Fruit fly (Drosophila melanogaster) whole organism, embryonic: ENCODE results near the gene mRpS7.
A peak's percentile ranks its signal among the peaks of the same experiment; 100 is the strongest.

Experiments
- Blimp-1 ChIP-seq: fragments of 200-800 bp; sonication (Bioruptor generic); optimal IDR thresholded peaks from 3 replicates; lab custom pipeline; 2018; ENCODE audit warnings: missing biosample characterization, missing genetic modification characterization, mild to moderate bottlenecking, moderate library complexity, missing genetic modification reagents
- CG10431 ChIP-seq: fragments of 200-800 bp; sonication (Bioruptor generic); optimal IDR thresholded peaks from 3 replicates; lab custom pipeline; 2018; ENCODE audit warnings: missing biosample characterization, mild to moderate bottlenecking, missing genetic modification characterization
- CG10565 ChIP-seq: fragments of 200-800 bp; sonication (Bioruptor generic); optimal IDR thresholded peaks from 3 replicates; lab custom pipeline; 2016; ENCODE audit warnings: missing biosample characterization, mild to moderate bottlenecking, missing genetic modification characterization
- CG10654 ChIP-seq: fragments of 200-800 bp; sonication (Bioruptor generic); optimal IDR thresholded peaks from 2 replicates; lab custom pipeline; 2016; ENCODE audit warnings: missing biosample characterization, missing genetic modification characterization
- CG10959 ChIP-seq: fragments of 200-800 bp; sonication (Bioruptor generic); IDR thresholded peaks from 2 replicates; pipeline ENCODE4 v1.3.6; 2022; ENCODE audit warnings: missing biosample characterization, missing genetic modification characterization
- CG12071 ChIP-seq: fragments of 200-800 bp; sonication (Bioruptor generic); optimal IDR thresholded peaks from 3 replicates; lab custom pipeline; 2018; ENCODE audit warnings: missing biosample characterization, mild to moderate bottlenecking, missing genetic modification characterization
- CG15269 ChIP-seq: fragments of 200-800 bp; sonication (Bioruptor generic); optimal IDR thresholded peaks from 2 replicates; lab custom pipeline; 2018; ENCODE audit warnings: missing biosample characterization, mild to moderate bottlenecking, missing genetic modification characterization, moderate library complexity
- CG17328 ChIP-seq: fragments of 200-800 bp; sonication (Bioruptor generic); IDR thresholded peaks from 2 replicates; pipeline ENCODE4 v1.3.6; 2022; ENCODE audit warnings: missing biosample characterization, missing genetic modification characterization
- CG17385 ChIP-seq: fragments of 200-800 bp; sonication (Bioruptor generic); optimal IDR thresholded peaks from 3 replicates; lab custom pipeline; 2018; ENCODE audit warnings: missing biosample characterization, mild to moderate bottlenecking, missing genetic modification characterization
- CG2712 ChIP-seq: fragments of 200-800 bp; optimal IDR thresholded peaks from 3 replicates; lab custom pipeline; 2019; ENCODE audit warnings: missing biosample characterization, mild to moderate bottlenecking, missing genetic modification characterization, moderate library complexity
- CG2889 ChIP-seq: fragments of 200-800 bp; sonication (Bioruptor generic); IDR thresholded peaks from 3 replicates; pipeline ENCODE4 v1.3.6; 2022; ENCODE audit warnings: missing biosample characterization, missing genetic modification characterization
- CG32532 ChIP-seq: fragments of 200-800 bp; sonication (Bioruptor generic); IDR thresholded peaks from 2 replicates; pipeline ENCODE4 v1.3.6; 2022; ENCODE audit warnings: missing biosample characterization, missing genetic modification characterization
- CG3407 ChIP-seq: fragments of 200-800 bp; sonication (Bioruptor generic); optimal IDR thresholded peaks from 2 replicates; lab custom pipeline; 2018; ENCODE audit warnings: missing biosample characterization, mild to moderate bottlenecking, missing genetic modification characterization
- CG34224 ChIP-seq: fragments of 200-800 bp; sonication (Bioruptor generic); IDR thresholded peaks from 3 replicates; pipeline ENCODE4 v1.3.6; 2022; ENCODE audit warnings: missing biosample characterization, missing genetic modification characterization; ENCODE audit not compliant: partially characterized antibody
- CG4854 ChIP-seq: fragments of 200-800 bp; sonication (Bioruptor generic); optimal IDR thresholded peaks from 2 replicates; lab custom pipeline; 2016; ENCODE audit warnings: missing biosample characterization, missing genetic modification characterization, inconsistent platforms
- CG6272 ChIP-seq: fragments of 200-800 bp; sonication (Bioruptor generic); IDR thresholded peaks from 2 replicates; pipeline ENCODE4 v1.3.6; 2022; ENCODE audit warnings: missing biosample characterization, missing genetic modification characterization
- CG8290 ChIP-seq, 3 experiments: fragments of 200-800 bp; sonication (Bioruptor generic); optimal IDR thresholded peaks; 2 replicates each; lab custom pipeline; 2016 to 2019; ENCODE audit warnings: missing biosample characterization in 3 of 3, missing genetic modification characterization in 3 of 3, mild to moderate bottlenecking in 2 of 3, moderate library complexity in 1 of 3
- CG8359 ChIP-seq: fragments of 200-800 bp; sonication (Bioruptor generic); optimal IDR thresholded peaks from 2 replicates; lab custom pipeline; 2017; ENCODE audit warnings: missing biosample characterization, mild to moderate bottlenecking, missing genetic modification characterization, borderline replicate concordance
- CG9215 ChIP-seq: fragments of 200-800 bp; sonication (Bioruptor generic); IDR thresholded peaks from 2 replicates; pipeline ENCODE4 v1.3.6; 2022; ENCODE audit warnings: missing biosample characterization, missing genetic modification characterization
- Dbx ChIP-seq: fragments of 200-800 bp; sonication (Bioruptor generic); IDR thresholded peaks from 3 replicates; pipeline ENCODE4 v1.3.6; 2022; ENCODE audit warnings: missing biosample characterization, missing genetic modification characterization
- Drgx ChIP-seq: fragments of 200-800 bp; sonication (Bioruptor generic); IDR thresholded peaks from 2 replicates; pipeline ENCODE4 v1.3.6; 2022; ENCODE audit warnings: missing biosample characterization, missing genetic modification characterization
- Elba2 ChIP-seq: fragments of 200-800 bp; sonication (Bioruptor generic); optimal IDR thresholded peaks from 3 replicates; lab custom pipeline; 2016; ENCODE audit warnings: missing biosample characterization, missing genetic modification characterization
- HHEX ChIP-seq: fragments of 200-800 bp; sonication (Bioruptor generic); optimal IDR thresholded peaks from 3 replicates; lab custom pipeline; 2017; ENCODE audit warnings: missing biosample characterization, mild to moderate bottlenecking, missing genetic modification characterization, missing genetic modification reagents
- HLH54F ChIP-seq: fragments of 200-800 bp; sonication (Bioruptor generic); optimal IDR thresholded peaks from 3 replicates; lab custom pipeline; 2016; ENCODE audit warnings: missing biosample characterization, missing genetic modification characterization
- HLHmδ ChIP-seq: fragments of 200-800 bp; sonication (Bioruptor generic); optimal IDR thresholded peaks from 2 replicates; lab custom pipeline; 2018; ENCODE audit warnings: missing biosample characterization, mild to moderate bottlenecking, missing genetic modification characterization, moderate library complexity
- Lhr ChIP-seq: fragments of 200-800 bp; sonication (Bioruptor generic); optimal IDR thresholded peaks from 3 replicates; lab custom pipeline; 2017; ENCODE audit warnings: mild to moderate bottlenecking, missing biosample characterization, missing genetic modification reagents, missing genetic modification characterization
- Med ChIP-seq: fragments of 200-800 bp; sonication (Bioruptor generic); peaks from one replicate; lab custom pipeline; 2016; ENCODE audit warnings: missing biosample characterization, missing genetic modification characterization, mild to moderate bottlenecking, inconsistent platforms, moderate library complexity
- NFAT ChIP-seq: fragments of 200-800 bp; sonication (Bioruptor generic); IDR thresholded peaks from 2 replicates; pipeline ENCODE4 v1.3.6; 2022; ENCODE audit warnings: missing biosample characterization, missing genetic modification characterization
- Neu2 ChIP-seq: fragments of 200-800 bp; sonication (Bioruptor generic); optimal IDR thresholded peaks from 3 replicates; lab custom pipeline; 2016; ENCODE audit warnings: missing biosample characterization, missing genetic modification characterization, borderline replicate concordance
- Nf-YB ChIP-seq: fragments of 200-800 bp; sonication (Bioruptor generic); optimal IDR thresholded peaks from 3 replicates; lab custom pipeline; 2019; ENCODE audit warnings: missing biosample characterization, mild to moderate bottlenecking, missing genetic modification characterization, moderate library complexity
- Pdp1 ChIP-seq, 2 experiments: fragments of 200-800 bp; sonication (Bioruptor generic); optimal IDR thresholded peaks; 3 replicates each; lab custom pipeline; 2016; ENCODE audit warnings: missing biosample characterization in 2 of 2, missing genetic modification characterization in 2 of 2, mild to moderate bottlenecking in 1 of 2, moderate library complexity in 1 of 2
- btn ChIP-seq: fragments of 200-800 bp; sonication (Bioruptor generic); optimal IDR thresholded peaks from 2 replicates; lab custom pipeline; 2016; ENCODE audit warnings: missing biosample characterization, missing genetic modification characterization
- fd96Cb ChIP-seq: fragments of 200-800 bp; sonication (Bioruptor generic); optimal IDR thresholded peaks from 2 replicates; lab custom pipeline; 2018; ENCODE audit warnings: missing biosample characterization, mild to moderate bottlenecking, missing genetic modification characterization, moderate library complexity
- grn ChIP-seq: fragments of 200-800 bp; sonication (Bioruptor generic); optimal IDR thresholded peaks from 3 replicates; lab custom pipeline; 2017; ENCODE audit warnings: missing biosample characterization, missing genetic modification characterization
- ham ChIP-seq: fragments of 200-800 bp; sonication (Bioruptor generic); IDR thresholded peaks from 2 replicates; pipeline ENCODE4 v1.3.6; 2022; ENCODE audit warnings: missing biosample characterization, missing genetic modification characterization
- hb ChIP-seq: fragments of 200-800 bp; sonication (Bioruptor generic); IDR thresholded peaks from 3 replicates; pipeline ENCODE4 v1.3.6; 2022; ENCODE audit warnings: missing biosample characterization, missing genetic modification characterization; ENCODE audit not compliant: partially characterized antibody
- ind ChIP-seq: fragments of 200-800 bp; sonication (Bioruptor generic); optimal IDR thresholded peaks from 3 replicates; lab custom pipeline; 2016; ENCODE audit warnings: missing biosample characterization, missing genetic modification characterization
- kay ChIP-seq: fragments of 200-800 bp; sonication (Bioruptor generic); optimal IDR thresholded peaks from 2 replicates; lab custom pipeline; 2016; ENCODE audit warnings: missing biosample characterization, missing genetic modification characterization
- lab ChIP-seq: fragments of 200-800 bp; sonication (Bioruptor generic); optimal IDR thresholded peaks from 3 replicates; lab custom pipeline; 2017; ENCODE audit warnings: missing biosample characterization, missing genetic modification characterization, mild to moderate bottlenecking, moderate library complexity, missing genetic modification reagents
- lola ChIP-seq, 3 experiments: fragments of >200 bp in 2 of 3; fragments of 200-800 bp in 1 of 3; sonication (Bioruptor generic) in 1 of 3; optimal IDR thresholded peaks; 2 replicates each; lab custom pipeline; 2017 to 2019; ENCODE audit warnings: missing biosample characterization in 3 of 3, missing genetic modification characterization in 3 of 3, mild to moderate bottlenecking in 1 of 3, moderate library complexity in 1 of 3
- prd ChIP-seq, 3 experiments: fragments of >200 bp in 2 of 3; fragments of 200-800 bp in 1 of 3; sonication (Bioruptor generic) in 1 of 3; optimal IDR thresholded peaks in 2 of 3; IDR thresholded peaks in 1 of 3; 2 replicates in 2 of 3; 3 replicates in 1 of 3; pipeline versions ENCODE4 v1.3.6 to Lab custom; 2017 to 2022; ENCODE audit warnings: missing biosample characterization in 1 of 3, missing genetic modification characterization in 1 of 3
- sens ChIP-seq: fragments of 200-800 bp; sonication (Bioruptor generic); peaks from one replicate; lab custom pipeline; 2016; ENCODE audit warnings: missing biosample characterization, missing genetic modification characterization
- sisA ChIP-seq: fragments of 200-800 bp; sonication (Bioruptor generic); IDR thresholded peaks from 2 replicates; pipeline ENCODE4 v1.3.6; 2022; ENCODE audit warnings: missing biosample characterization, missing genetic modification characterization
- slou ChIP-seq: fragments of 200-800 bp; sonication (Bioruptor generic); optimal IDR thresholded peaks from 3 replicates; lab custom pipeline; 2016; ENCODE audit warnings: missing biosample characterization, missing genetic modification characterization
- ssp ChIP-seq: fragments of 200-800 bp; sonication (Bioruptor generic); IDR thresholded peaks from 2 replicates; pipeline ENCODE4 v1.3.6; 2022; ENCODE audit warnings: missing biosample characterization, missing genetic modification characterization
- tna ChIP-seq: fragments of 200-800 bp; sonication (Bioruptor generic); IDR thresholded peaks from 2 replicates; pipeline ENCODE4 v1.3.6; 2022; ENCODE audit warnings: missing biosample characterization, missing genetic modification characterization; ENCODE audit not compliant: partially characterized antibody
- trem ChIP-seq: fragments of 200-800 bp; optimal IDR thresholded peaks from 3 replicates; lab custom pipeline; 2019; ENCODE audit warnings: missing biosample characterization, mild to moderate bottlenecking, missing genetic modification characterization, moderate library complexity
- twi ChIP-seq: fragments of 200-800 bp; optimal IDR thresholded peaks from 2 replicates; lab custom pipeline; 2019; ENCODE audit warnings: missing biosample characterization, mild to moderate bottlenecking, missing genetic modification characterization, moderate library complexity
- unpg ChIP-seq: fragments of 200-800 bp; sonication (Bioruptor generic); optimal IDR thresholded peaks from 3 replicates; lab custom pipeline; 2018; ENCODE audit warnings: missing biosample characterization, mild to moderate bottlenecking, missing genetic modification characterization, moderate library complexity
- zen2 ChIP-seq: fragments of 200-800 bp; sonication (Bioruptor generic); IDR thresholded peaks from 3 replicates; pipeline ENCODE4 v1.3.6; 2022; ENCODE audit warnings: missing biosample characterization, missing genetic modification characterization; ENCODE audit not compliant: partially characterized antibody

Gene mRpS7

dm6 chr2L:10341405-10341804 lies 45.1 kb upstream of the mRpS7 start, which contains the start of gene CG31715 (continued):
- TF ChIP-seq Blimp-1 = no peak
- TF ChIP-seq grn = no peak
- TF ChIP-seq ind = no peak
- TF ChIP-seq ham (GFP tag; lab: Robert Waterston, UW) = no peak
- no peak for TF ChIP-seq lola (GFP tag; optimal IDR thresholded peaks at IDR 0.05; lab: Kevin White, UChicago)
- no peak for TF ChIP-seq CG17328 (GFP tag; lab: Robert Waterston, UW)
- TF ChIP-seq sisA = no peak
- TF ChIP-seq lab (GFP tag; lab: Kevin White, UChicago) = no peak
- no peak for TF ChIP-seq CG15269 (tag; lab: Kevin White, UChicago)
- TF ChIP-seq CG17385 (GFP tag; lab: Kevin White, UChicago) = no peak
- TF ChIP-seq unpg (GFP tag; lab: Kevin White, UChicago) = peak; percentile 40
- no peak for TF ChIP-seq ssp (GFP tag; lab: Robert Waterston, UW)
- peak; percentile 62; the same call in 1 of the 3 replicates for TF ChIP-seq Dbx
- peak; percentile 72 for TF ChIP-seq CG34224 (GFP tag; lab: Robert Waterston, UW)
- TF ChIP-seq CG4854 (GFP tag; lab: Kevin White, UChicago) = no peak
- TF ChIP-seq CG12071 (GFP tag; lab: Kevin White, UChicago) = no peak
- no peak for TF ChIP-seq Lhr
- no peak for TF ChIP-seq kay (GFP tag; lab: Kevin White, UChicago)
- no peak; the same call in 1 of the 2 replicates for TF ChIP-seq tna (GFP tag; lab: Robert Waterston, UW)
- TF ChIP-seq CG6272 (GFP tag; lab: Robert Waterston, UW) = no peak
- no peak for TF ChIP-seq CG9215 (GFP tag; lab: Robert Waterston, UW)
- no peak for TF ChIP-seq CG2889
- no peak for TF ChIP-seq HLH54F (GFP tag; lab: Kevin White, UChicago)
- TF ChIP-seq sens = peak; percentile 77
- no peak for TF ChIP-seq zen2
- no peak for TF ChIP-seq CG10565
- no peak for TF ChIP-seq Neu2 (GFP tag; lab: Kevin White, UChicago)
- TF ChIP-seq CG10959 (GFP tag; lab: Robert Waterston, UW) = no peak
- peak; percentile 19 for TF ChIP-seq CG8290 (GFP tag; optimal IDR thresholded peaks at IDR 0.05; lab: Kevin White, UChicago)
- TF ChIP-seq CG8290 (tag; optimal IDR thresholded peaks at IDR 0.05; lab: Kevin White, UChicago) = peak in 1 of 2 experiments; percentile 40
- no peak for TF ChIP-seq hb (GFP tag; lab: Robert Waterston, UW)
- no peak for TF ChIP-seq CG8359 (GFP tag; lab: Kevin White, UChicago)
- TF ChIP-seq CG3407 (GFP tag; lab: Kevin White, UChicago) = no peak
- no peak for TF ChIP-seq slou (GFP tag; lab: Kevin White, UChicago)
- TF ChIP-seq CG10654 (GFP tag; lab: Kevin White, UChicago) = no peak
- no peak for TF ChIP-seq prd (optimal IDR thresholded peaks at IDR 0.05; lab: Kevin White, UChicago)
- TF ChIP-seq prd (GFP tag; IDR thresholded peaks at IDR 0.05; lab: Robert Waterston, UW) = no peak
- TF ChIP-seq Drgx (GFP tag; lab: Robert Waterston, UW) = no peak
- peak; percentile 25 for TF ChIP-seq CG2712
- no peak for TF ChIP-seq HHEX (GFP tag; lab: Kevin White, UChicago)
- TF ChIP-seq twi (tag; lab: Kevin White, UChicago) = no peak
- TF ChIP-seq CG10431 (GFP tag; lab: Kevin White, UChicago) = no peak
- no peak for TF ChIP-seq HLHmδ (GFP tag; lab: Kevin White, UChicago)
- TF ChIP-seq fd96Cb (tag; lab: Kevin White, UChicago) = no peak
- TF ChIP-seq Pdp1 (GFP tag; optimal IDR thresholded peaks at IDR 0.05; lab: Kevin White, UChicago) = no peak
- no peak for TF ChIP-seq Nf-YB
- TF ChIP-seq Elba2 (GFP tag; lab: Kevin White, UChicago) = no peak
- TF ChIP-seq NFAT (GFP tag; lab: Robert Waterston, UW) = no peak
- TF ChIP-seq Med (GFP tag; lab: Kevin White, UChicago) = peak; percentile 79
- peak; percentile 58; the same call in 1 of the 2 replicates for TF ChIP-seq CG32532 (GFP tag; lab: Robert Waterston, UW)
- no peak for TF ChIP-seq trem (tag; lab: Kevin White, UChicago)
- no peak for TF ChIP-seq btn
